Fruit fly (Drosophila melanogaster) whole organism, embryonic: ENCODE data around the gene Scr.

ENCODE experiments used
- Abd-B ChIP-seq: fragments of 200-800 bp; sonication (Bioruptor generic); optimal IDR thresholded peaks from 2 replicates; lab custom pipeline; 2018; ENCODE audit warnings: missing biosample characterization, mild to moderate bottlenecking, missing genetic modification characterization, moderate library complexity
- CG10462 ChIP-seq: fragments of 200-800 bp; sonication (Bioruptor generic); optimal IDR thresholded peaks from 2 replicates; lab custom pipeline; 2016; ENCODE audit warnings: missing biosample characterization, missing genetic modification characterization
- CG17802 ChIP-seq: fragments of 200-800 bp; sonication (Bioruptor generic); optimal IDR thresholded peaks from 2 replicates; lab custom pipeline; 2018; ENCODE audit warnings: missing biosample characterization, mild to moderate bottlenecking, missing genetic modification characterization, moderate library complexity
- CG5953 ChIP-seq: fragments of 200-800 bp; sonication (Bioruptor generic); IDR thresholded peaks from 2 replicates; pipeline ENCODE4 v1.3.6; 2022; ENCODE audit warnings: missing biosample characterization, missing genetic modification characterization
- CG8944 ChIP-seq: fragments of 200-800 bp; sonication (Bioruptor generic); optimal IDR thresholded peaks from 3 replicates; lab custom pipeline; 2016; ENCODE audit warnings: missing biosample characterization, missing genetic modification characterization
- dan ChIP-seq: fragments of 200-800 bp; sonication (Bioruptor generic); IDR thresholded peaks from 2 replicates; pipeline ENCODE4 v1.3.6; 2022; ENCODE audit warnings: missing biosample characterization, missing genetic modification characterization
- dimm ChIP-seq: fragments of 200-800 bp; sonication (Bioruptor generic); IDR thresholded peaks from 2 replicates; pipeline ENCODE4 v1.3.6; 2022; ENCODE audit warnings: missing biosample characterization, missing genetic modification characterization
- pan ChIP-seq, 4 experiments: fragments of >200 bp in 3 of 4; fragments of 200-800 bp in 1 of 4; sonication (Bioruptor generic) in 1 of 4; optimal IDR thresholded peaks in 3 of 4; IDR thresholded peaks in 1 of 4; 2 replicates each; pipeline versions ENCODE4 v1.3.6 to Lab custom; 2017 to 2022; ENCODE audit warnings: missing biosample characterization in 2 of 4, missing genetic modification characterization in 2 of 4, mixed read lengths in 1 of 4
- pfk ChIP-seq: fragments of 200-800 bp; sonication (Bioruptor generic); optimal IDR thresholded peaks from 2 replicates; lab custom pipeline; 2018; ENCODE audit warnings: missing biosample characterization, mild to moderate bottlenecking, missing genetic modification characterization, moderate library complexity

DNA sequence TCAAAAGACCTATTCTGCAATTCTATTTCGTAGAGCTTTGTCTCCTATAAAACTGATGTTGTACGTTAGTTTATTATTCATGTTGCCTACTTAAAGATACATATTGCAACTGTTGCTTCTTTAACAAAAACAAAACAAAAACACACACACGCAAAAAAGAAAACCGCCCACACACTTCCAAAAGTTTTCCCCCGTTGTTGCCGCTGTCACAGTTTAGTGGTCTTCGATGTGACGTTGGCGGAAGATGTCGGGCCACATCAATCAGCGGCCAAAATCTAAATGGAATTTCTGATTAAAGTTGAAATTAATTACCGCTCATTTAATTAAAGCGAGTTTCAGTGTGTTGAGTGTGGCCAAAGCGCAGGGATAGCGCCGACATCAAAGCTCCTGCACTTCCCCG lies 22.9 kb downstream of the Scr start:
- TF ChIP-seq CG17802 (no peak), CG10462 (no peak), dimm (GFP tag; lab: Robert Waterston, UW) (no peak), pfk (GFP tag; lab: Kevin White, UChicago) (no peak), dan (GFP tag; lab: Robert Waterston, UW) (no peak), pan (optimal IDR thresholded peaks at IDR 0.05; lab: Kevin White, UChicago) (no peak), pan (GFP tag; optimal IDR thresholded peaks at IDR 0.05 in 1 of 2, IDR thresholded peaks at IDR 0.05 in 1 of 2) (no peak), CG5953 (GFP tag; lab: Robert Waterston, UW) (no peak), Abd-B (no peak), CG8944 (no peak)
